Fruit fly (Drosophila melanogaster) whole organism, embryonic: Measurements from ENCODE around the gene CG31821.

Experiments
- B-H1 ChIP-seq: fragments of 200-800 bp; sonication (Bioruptor generic); IDR thresholded peaks from 3 replicates; pipeline ENCODE4 v1.3.6; 2022; ENCODE audit warnings: missing biosample characterization, missing genetic modification characterization
- B-H2 ChIP-seq: fragments of 200-800 bp; sonication (Bioruptor generic); optimal IDR thresholded peaks from 2 replicates; lab custom pipeline; 2018; ENCODE audit warnings: missing biosample characterization, mild to moderate bottlenecking, missing genetic modification characterization
- CG10462 ChIP-seq: fragments of 200-800 bp; sonication (Bioruptor generic); optimal IDR thresholded peaks from 2 replicates; lab custom pipeline; 2016; ENCODE audit warnings: missing biosample characterization, missing genetic modification characterization
- CG11723 ChIP-seq: fragments of 200-800 bp; sonication (Bioruptor generic); optimal IDR thresholded peaks from 2 replicates; lab custom pipeline; 2017; ENCODE audit warnings: missing biosample characterization, mild to moderate bottlenecking, missing genetic modification characterization
- CG14860 ChIP-seq: fragments of 200-800 bp; sonication (Bioruptor generic); IDR thresholded peaks from 3 replicates; pipeline ENCODE4 v1.3.6; 2022; ENCODE audit warnings: missing biosample characterization, missing genetic modification characterization; ENCODE audit not compliant: partially characterized antibody
- CG14965 ChIP-seq: fragments of 200-800 bp; sonication (Bioruptor generic); optimal IDR thresholded peaks from 2 replicates; lab custom pipeline; 2016; ENCODE audit warnings: missing biosample characterization, missing genetic modification characterization, borderline replicate concordance
- CG1602 ChIP-seq: fragments of 200-800 bp; sonication (Bioruptor generic); optimal IDR thresholded peaks from 3 replicates; lab custom pipeline; 2016; ENCODE audit warnings: missing biosample characterization, missing genetic modification characterization
- CG16863 ChIP-seq: fragments of 200-800 bp; sonication (Bioruptor generic); optimal IDR thresholded peaks from 3 replicates; lab custom pipeline; 2016; ENCODE audit warnings: missing biosample characterization, missing genetic modification characterization
- CG17568 ChIP-seq: fragments of 200-800 bp; sonication (Bioruptor generic); optimal IDR thresholded peaks from 2 replicates; lab custom pipeline; 2018; ENCODE audit warnings: missing biosample characterization, mild to moderate bottlenecking, missing genetic modification characterization, moderate library complexity
- CG17912 ChIP-seq: fragments of 200-800 bp; sonication (Bioruptor generic); optimal IDR thresholded peaks from 2 replicates; lab custom pipeline; 2018; ENCODE audit warnings: missing biosample characterization, mild to moderate bottlenecking, missing genetic modification characterization
- CG18619 ChIP-seq: fragments of 200-800 bp; sonication (Bioruptor generic); optimal IDR thresholded peaks from 3 replicates; lab custom pipeline; 2017; ENCODE audit warnings: missing biosample characterization, mild to moderate bottlenecking, missing genetic modification characterization
- CG2712 ChIP-seq: fragments of 200-800 bp; optimal IDR thresholded peaks from 3 replicates; lab custom pipeline; 2019; ENCODE audit warnings: missing biosample characterization, mild to moderate bottlenecking, missing genetic modification characterization, moderate library complexity
- CG2889 ChIP-seq: fragments of 200-800 bp; sonication (Bioruptor generic); IDR thresholded peaks from 3 replicates; pipeline ENCODE4 v1.3.6; 2022; ENCODE audit warnings: missing biosample characterization, missing genetic modification characterization
- CG30403 ChIP-seq: fragments of 200-800 bp; sonication (Bioruptor generic); optimal IDR thresholded peaks from 3 replicates; lab custom pipeline; 2016; ENCODE audit warnings: missing biosample characterization, missing genetic modification characterization
- CG3838 ChIP-seq: fragments of 200-800 bp; sonication (Bioruptor generic); optimal IDR thresholded peaks from 3 replicates; lab custom pipeline; 2016; ENCODE audit warnings: missing biosample characterization, missing genetic modification characterization
- CG42726 ChIP-seq: fragments of 200-800 bp; sonication (Bioruptor generic); IDR thresholded peaks from 2 replicates; pipeline ENCODE4 v1.3.6; 2022; ENCODE audit warnings: missing biosample characterization, missing genetic modification characterization; ENCODE audit not compliant: partially characterized antibody
- CG4328 ChIP-seq: fragments of 200-800 bp; sonication (Bioruptor generic); optimal IDR thresholded peaks from 3 replicates; lab custom pipeline; 2017; ENCODE audit warnings: missing biosample characterization, missing genetic modification reagents, missing genetic modification characterization
- CG4707 ChIP-seq: fragments of 200-800 bp; sonication (Bioruptor generic); optimal IDR thresholded peaks from 2 replicates; lab custom pipeline; 2018; ENCODE audit warnings: missing biosample characterization, mild to moderate bottlenecking, missing genetic modification characterization, moderate library complexity
- CG5180 ChIP-seq: fragments of 200-800 bp; sonication (Bioruptor generic); optimal IDR thresholded peaks from 3 replicates; lab custom pipeline; 2017; ENCODE audit warnings: missing biosample characterization, missing genetic modification characterization, mild to moderate bottlenecking, moderate library complexity, missing genetic modification reagents
- CG7357 ChIP-seq: fragments of 200-800 bp; sonication (Bioruptor generic); IDR thresholded peaks from 3 replicates; pipeline ENCODE4 v1.3.6; 2022; ENCODE audit warnings: missing biosample characterization, missing genetic modification characterization
- CG8478 ChIP-seq: fragments of >200 bp; optimal IDR thresholded peaks from 2 replicates; lab custom pipeline; 2018
- CG9609 ChIP-seq: fragments of 200-800 bp; sonication (Bioruptor generic); optimal IDR thresholded peaks from 3 replicates; lab custom pipeline; 2016; ENCODE audit warnings: missing biosample characterization, missing genetic modification characterization
- CG9876 ChIP-seq: fragments of 200-800 bp; sonication (Bioruptor generic); optimal IDR thresholded peaks from 2 replicates; lab custom pipeline; 2016; ENCODE audit warnings: missing biosample characterization, missing genetic modification characterization
- Dll ChIP-seq: fragments of 200-800 bp; sonication (Bioruptor generic); IDR thresholded peaks from 4 replicates; pipeline ENCODE4 v1.3.6; 2022; ENCODE audit warnings: missing biosample characterization, missing genetic modification characterization; ENCODE audit not compliant: partially characterized antibody
- Ets65A ChIP-seq: fragments of 200-800 bp; sonication (Bioruptor generic); peaks from one replicate; lab custom pipeline; 2016; ENCODE audit warnings: missing biosample characterization, missing genetic modification characterization
- Fer2 ChIP-seq: fragments of 200-800 bp; sonication (Bioruptor generic); optimal IDR thresholded peaks from 2 replicates; lab custom pipeline; 2018; ENCODE audit warnings: missing biosample characterization, mild to moderate bottlenecking, missing genetic modification characterization, moderate library complexity
- Gug ChIP-seq: fragments of 200-800 bp; sonication (Bioruptor generic); IDR thresholded peaks from 4 replicates; pipeline ENCODE4 v1.3.6; 2022; ENCODE audit warnings: missing biosample characterization, missing genetic modification characterization
- Hmr ChIP-seq: fragments of 200-800 bp; sonication (Bioruptor generic); optimal IDR thresholded peaks from 3 replicates; lab custom pipeline; 2017; ENCODE audit warnings: mild to moderate bottlenecking, missing biosample characterization, missing genetic modification reagents, missing genetic modification characterization
- Hmx ChIP-seq: fragments of 200-800 bp; sonication (Bioruptor generic); optimal IDR thresholded peaks from 2 replicates; lab custom pipeline; 2016; ENCODE audit warnings: missing biosample characterization, missing genetic modification characterization
- Mes4 ChIP-seq: fragments of 200-800 bp; sonication (Bioruptor generic); optimal IDR thresholded peaks from 2 replicates; lab custom pipeline; 2016; ENCODE audit warnings: missing biosample characterization, missing genetic modification characterization
- NfI ChIP-seq: fragments of 200-800 bp; sonication (Bioruptor generic); optimal IDR thresholded peaks from 3 replicates; lab custom pipeline; 2018; ENCODE audit warnings: missing biosample characterization, mild to moderate bottlenecking, missing genetic modification characterization, moderate library complexity
- Opbp ChIP-seq: fragments of 200-800 bp; sonication (Bioruptor generic); IDR thresholded peaks from 3 replicates; pipeline ENCODE4 v1.3.6; 2022; ENCODE audit warnings: missing biosample characterization, missing genetic modification characterization; ENCODE audit not compliant: partially characterized antibody
- Poxn ChIP-seq: fragments of 200-800 bp; sonication (Bioruptor generic); IDR thresholded peaks from 2 replicates; pipeline ENCODE4 v1.3.6; 2022; ENCODE audit warnings: missing biosample characterization, missing genetic modification characterization
- Scr ChIP-seq: fragments of 200-800 bp; sonication (Bioruptor generic); IDR thresholded peaks from 2 replicates; pipeline ENCODE4 v1.3.6; 2022; ENCODE audit warnings: missing biosample characterization, missing genetic modification characterization; ENCODE audit not compliant: partially characterized antibody
- Spps ChIP-seq: fragments of 200-800 bp; sonication (Bioruptor generic); optimal IDR thresholded peaks from 2 replicates; lab custom pipeline; 2018; ENCODE audit warnings: missing biosample characterization, mild to moderate bottlenecking, missing genetic modification characterization
- al ChIP-seq: fragments of 200-800 bp; sonication (Bioruptor generic); IDR thresholded peaks from 2 replicates; pipeline ENCODE4 v1.3.6; 2022; ENCODE audit warnings: missing biosample characterization, missing genetic modification characterization
- btn ChIP-seq: fragments of 200-800 bp; sonication (Bioruptor generic); optimal IDR thresholded peaks from 2 replicates; lab custom pipeline; 2016; ENCODE audit warnings: missing biosample characterization, missing genetic modification characterization
- cad ChIP-seq: fragments of >200 bp; optimal IDR thresholded peaks from 2 replicates; lab custom pipeline; 2017; ENCODE audit warnings: missing biosample characterization, missing genetic modification characterization
- dimm ChIP-seq: fragments of 200-800 bp; sonication (Bioruptor generic); IDR thresholded peaks from 2 replicates; pipeline ENCODE4 v1.3.6; 2022; ENCODE audit warnings: missing biosample characterization, missing genetic modification characterization
- en ChIP-seq: fragments of 200-800 bp; sonication (Bioruptor generic); optimal IDR thresholded peaks from 2 replicates; lab custom pipeline; 2016; ENCODE audit warnings: missing biosample characterization, missing genetic modification characterization
- gce ChIP-seq: fragments of 200-800 bp; sonication (Bioruptor generic); IDR thresholded peaks from 3 replicates; pipeline ENCODE4 v1.3.6; 2022; ENCODE audit warnings: missing biosample characterization, missing genetic modification characterization
- gt ChIP-seq: fragments of 200-800 bp; sonication (Bioruptor generic); IDR thresholded peaks from 2 replicates; pipeline ENCODE4 v1.3.6; 2022; ENCODE audit warnings: missing biosample characterization, missing genetic modification characterization
- insv ChIP-seq, 2 experiments: fragments of 200-800 bp; sonication (Bioruptor generic); optimal IDR thresholded peaks; 3 replicates each; lab custom pipeline; 2016 to 2018; ENCODE audit warnings: missing biosample characterization in 2 of 2, missing genetic modification characterization in 2 of 2
- jumu ChIP-seq: fragments of 200-800 bp; sonication (Bioruptor generic); optimal IDR thresholded peaks from 3 replicates; lab custom pipeline; 2016; ENCODE audit warnings: missing biosample characterization, missing genetic modification characterization
- lmd ChIP-seq: fragments of 200-800 bp; sonication (Bioruptor generic); IDR thresholded peaks from 2 replicates; pipeline ENCODE4 v1.3.6; 2022; ENCODE audit warnings: missing biosample characterization, missing genetic modification characterization
- pita ChIP-seq: fragments of 200-800 bp; sonication (Bioruptor generic); optimal IDR thresholded peaks from 2 replicates; lab custom pipeline; 2017; ENCODE audit warnings: missing biosample characterization, mild to moderate bottlenecking, missing genetic modification characterization
- sc ChIP-seq, 3 experiments: fragments of >200 bp in 2 of 3; fragments of 200-800 bp in 1 of 3; sonication (Bioruptor generic) in 1 of 3; optimal IDR thresholded peaks; 2 replicates in 2 of 3; 3 replicates in 1 of 3; lab custom pipeline; 2017; ENCODE audit warnings: mild to moderate bottlenecking in 1 of 3, missing biosample characterization in 1 of 3, missing genetic modification characterization in 1 of 3, missing genetic modification reagents in 1 of 3
- unc-4 ChIP-seq: fragments of 200-800 bp; sonication (Bioruptor generic); IDR thresholded peaks from 2 replicates; pipeline ENCODE4 v1.3.6; 2022; ENCODE audit warnings: missing biosample characterization, missing genetic modification characterization; ENCODE audit not compliant: partially characterized antibody

CG31821 gene

dm6 chr2L:15912008-15912900 lies 10.0 kb upstream of the CG31821 start (continued):
- TF ChIP-seq CG10462 (peak; percentile 93), CG8478 (lab: Kevin White, UChicago) (no peak), CG5180 (peak; percentile 82), CG4707 (GFP tag; lab: Kevin White, UChicago) (peak; percentile 88), pita (GFP tag; lab: Kevin White, UChicago) (no peak), Dll (GFP tag; lab: Robert Waterston, UW) (no peak), Opbp (GFP tag; lab: Robert Waterston, UW) (no peak), Gug (peak; percentile 73), btn (GFP tag; lab: Kevin White, UChicago) (no peak), Mes4 (no peak), CG4328 (GFP tag; lab: Kevin White, UChicago) (peak; percentile 94), CG17568 (GFP tag; lab: Kevin White, UChicago) (peak; percentile 72), dimm (peak; percentile 42; the same call in 1 of the 2 replicates), NfI (peak; percentile 90), CG9876 (GFP tag; lab: Kevin White, UChicago) (no peak), Poxn (peak; percentile 72), CG2889 (GFP tag; lab: Robert Waterston, UW) (peak; percentile 86), Hmx (GFP tag; lab: Kevin White, UChicago) (no peak), CG17912 (GFP tag; lab: Kevin White, UChicago) (peak; percentile 69), CG30403 (peak; percentile 96), CG16863 (peak; percentile 46), CG9609 (GFP tag; lab: Kevin White, UChicago) (no peak), cad (no peak), jumu (GFP tag; lab: Kevin White, UChicago) (peak; percentile 40), CG14965 (GFP tag; lab: Kevin White, UChicago) (no peak), B-H1 (peak; percentile 71), CG7357 (peak; percentile 84), CG3838 (GFP tag; lab: Kevin White, UChicago) (no peak), Scr (peak; percentile 9; the same call in 1 of the 2 replicates), CG1602 (GFP tag; lab: Kevin White, UChicago) (peak; percentile 96), CG42726 (GFP tag; lab: Robert Waterston, UW) (no peak), sc (optimal IDR thresholded peaks at IDR 0.05; lab: Kevin White, UChicago) (no peak), sc (GFP tag; optimal IDR thresholded peaks at IDR 0.05; lab: Kevin White, UChicago) (peak; percentile 78), CG18619 (peak; percentile 93), CG14860 (GFP tag; lab: Robert Waterston, UW) (0 out of 3 replicates have a peak, but pooled peaks have one; percentile 27), gt (GFP tag; lab: Robert Waterston, UW) (0 out of 2 replicates have a peak, but pooled peaks have one; percentile 10), CG11723 (peak; percentile 88), unc-4 (0 out of 2 replicates have a peak, but pooled peaks have one; percentile 21), Ets65A (no peak), CG2712 (peak; percentile 96), Hmr (GFP tag; lab: Kevin White, UChicago) (peak; percentile 93), insv (GFP tag; optimal IDR thresholded peaks at IDR 0.05; lab: Kevin White, UChicago) (peak in 1 of 2 experiments; percentile 62), gce (peak; percentile 70; the same call in 1 of the 3 replicates), en (no peak), B-H2 (GFP tag; lab: Kevin White, UChicago) (peak; percentile 89), Fer2 (tag; lab: Kevin White, UChicago) (peak; percentile 93), Spps (tag; lab: Kevin White, UChicago) (peak; percentile 90), al (GFP tag; lab: Robert Waterston, UW) (peak; percentile 90), lmd (GFP tag; lab: Robert Waterston, UW) (peak; percentile 91)
